Fruit fly (Drosophila melanogaster): ENCODE measurements around the gene opm.

The opm gene

DNA sequence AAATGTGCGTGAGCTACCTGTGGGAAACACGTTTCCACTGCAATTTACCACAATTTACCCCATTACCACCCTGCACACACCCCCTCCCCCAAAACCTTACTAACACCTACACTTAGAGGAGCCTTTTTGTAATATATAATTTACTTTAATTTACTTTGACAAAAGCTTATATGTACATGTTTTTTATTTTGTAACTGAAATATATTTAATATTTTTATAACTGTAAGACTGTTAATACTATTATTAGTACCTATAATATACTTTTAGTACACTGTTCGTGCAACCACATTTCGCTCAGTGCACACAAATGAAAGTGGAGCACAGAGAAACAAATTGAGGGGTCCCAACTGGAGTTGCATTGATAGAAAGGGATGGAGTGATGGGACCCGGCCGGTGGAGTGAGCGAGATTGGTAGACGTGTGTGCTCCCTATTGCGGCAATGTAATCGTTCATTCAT lies 45.2 kb downstream of the opm start (continued):
- TF ChIP-seq inv (GFP tag; IDR thresholded peaks at IDR 0.05; ENCODE audit: partially characterized antibody): no peak
- no peak for TF ChIP-seq maf-S (GFP tag; optimal IDR thresholded peaks at IDR 0.05)
- no peak for TF ChIP-seq CG32532 (GFP tag; IDR thresholded peaks at IDR 0.05)
- TF ChIP-seq ap (GFP tag; IDR thresholded peaks at IDR 0.05): peak; percentile 59
- no peak for TF ChIP-seq p53 (GFP tag; optimal IDR thresholded peaks at IDR 0.05)
- TF ChIP-seq row (GFP tag; IDR thresholded peaks at IDR 0.05): peak; percentile 86
- TF ChIP-seq sc (optimal IDR thresholded peaks at IDR 0.05): no peak
- TF ChIP-seq sc (GFP tag; optimal IDR thresholded peaks at IDR 0.05): peak; percentile 87
- no peak for TF ChIP-seq hbn (GFP tag; IDR thresholded peaks at IDR 0.05; ENCODE audit: partially characterized antibody)
- TF ChIP-seq CG6175 (GFP tag; IDR thresholded peaks at IDR 0.05): no peak
- TF ChIP-seq CoRest (tag; optimal IDR thresholded peaks at IDR 0.05): peak; percentile 91
- peak; percentile 71 for TF ChIP-seq Fer1 (GFP tag; optimal IDR thresholded peaks at IDR 0.05)
- TF ChIP-seq CG16863 (GFP tag; optimal IDR thresholded peaks at IDR 0.05): peak; percentile 0
- peak; percentile 69 for TF ChIP-seq esg (GFP tag; conservative IDR thresholded peaks at IDR 0.05)
- peak; percentile 93 for TF ChIP-seq CG12391 (tag; optimal IDR thresholded peaks at IDR 0.05)
- TF ChIP-seq Hmr (GFP tag; optimal IDR thresholded peaks at IDR 0.05): peak; percentile 57
- peak; percentile 88 for TF ChIP-seq ATbp (GFP tag; optimal IDR thresholded peaks at IDR 0.05)

dm6 chrX:15019413-15019812 lies 46.8 kb downstream of the opm start:
- TF ChIP-seq pros (GFP tag; optimal IDR thresholded peaks at IDR 0.05) (peak; percentile 8), zf30C (GFP tag; optimal IDR thresholded peaks at IDR 0.05) (peak; percentile 49), CG17385 (GFP tag; optimal IDR thresholded peaks at IDR 0.05) (no peak), grau (tag; optimal IDR thresholded peaks at IDR 0.05) (no peak), CG11085 (GFP tag; IDR thresholded peaks at IDR 0.05) (no peak), her (GFP tag; optimal IDR thresholded peaks at IDR 0.05) (no peak), CG2199 (GFP tag; IDR thresholded peaks at IDR 0.05) (0 out of 3 replicates have a peak, but pooled peaks have one; percentile 48), p53 (GFP tag; optimal IDR thresholded peaks at IDR 0.05) (peak; percentile 97), crol (GFP tag; IDR thresholded peaks at IDR 0.05) (peak; percentile 85), wek (GFP tag; optimal IDR thresholded peaks at IDR 0.05) (no peak), Elba2 (GFP tag; optimal IDR thresholded peaks at IDR 0.05) (no peak), CG8765 (GFP tag; IDR thresholded peaks at IDR 0.05) (no peak), kni (GFP tag; optimal IDR thresholded peaks at IDR 0.05) (peak; percentile 60), tup (GFP tag; optimal IDR thresholded peaks at IDR 0.05) (no peak), nau (GFP tag; optimal IDR thresholded peaks at IDR 0.05) (no peak), Vsx1 (GFP tag; optimal IDR thresholded peaks at IDR 0.05) (no peak), CrebB (tag; optimal IDR thresholded peaks at IDR 0.05) (no peak), Kr (GFP tag; optimal IDR thresholded peaks at IDR 0.05) (peak; percentile 7), Six4 (GFP tag; optimal IDR thresholded peaks at IDR 0.05) (no peak), CG2202 (tag; optimal IDR thresholded peaks at IDR 0.05) (no peak), CG10209 (GFP tag; optimal IDR thresholded peaks at IDR 0.05) (no peak), chinmo (GFP tag; IDR thresholded peaks at IDR 0.05; ENCODE audit: partially characterized antibody) (0 out of 4 replicates have a peak, but pooled peaks have one; percentile 7), Rfx (GFP tag; IDR thresholded peaks at IDR 0.05) (no peak), esg (GFP tag; conservative IDR thresholded peaks at IDR 0.05) (no peak), lov (optimal IDR thresholded peaks at IDR 0.05) (no peak), lov (GFP tag; IDR thresholded peaks at IDR 0.05) (0 out of 3 replicates have a peak, but pooled peaks have one; percentile 31), Xrp1 (GFP tag; IDR thresholded peaks at IDR 0.05) (no peak), BEAF-32 (GFP tag; optimal IDR thresholded peaks at IDR 0.05) (no peak), NFAT (GFP tag; IDR thresholded peaks at IDR 0.05) (no peak), Ets65A (GFP tag) (no peak), lmd (GFP tag; IDR thresholded peaks at IDR 0.05) (no peak), CG7963 (GFP tag; IDR thresholded peaks at IDR 0.05; ENCODE audit: partially characterized antibody) (no peak), z (GFP tag; IDR thresholded peaks at IDR 0.05) (0 out of 3 replicates have a peak, but pooled peaks have one; percentile 43), CG15479 (GFP tag; optimal IDR thresholded peaks at IDR 0.05) (peak; percentile 20), al (GFP tag; IDR thresholded peaks at IDR 0.05) (no peak)
